Fruit fly (Drosophila melanogaster) whole organism, embryonic: ENCODE measurements around the gene ac.

Experiments used
- Ada2b ChIP-seq: fragments of 200-800 bp; sonication (Bioruptor generic); IDR thresholded peaks from 2 replicates; pipeline ENCODE4 v1.3.6; 2022; ENCODE audit warnings: missing biosample characterization, missing genetic modification characterization
- Atf3 ChIP-seq: fragments of 200-800 bp; sonication (Bioruptor generic); optimal IDR thresholded peaks from 3 replicates; lab custom pipeline; 2016; ENCODE audit warnings: missing biosample characterization, missing genetic modification characterization
- B-H1 ChIP-seq: fragments of 200-800 bp; sonication (Bioruptor generic); IDR thresholded peaks from 3 replicates; pipeline ENCODE4 v1.3.6; 2022; ENCODE audit warnings: missing biosample characterization, missing genetic modification characterization
- CG10147 ChIP-seq: fragments of 200-800 bp; sonication (Bioruptor generic); optimal IDR thresholded peaks from 2 replicates; lab custom pipeline; 2019; ENCODE audit warnings: missing biosample characterization, mild to moderate bottlenecking, missing genetic modification characterization, moderate library complexity
- CG10654 ChIP-seq: fragments of 200-800 bp; sonication (Bioruptor generic); optimal IDR thresholded peaks from 2 replicates; lab custom pipeline; 2016; ENCODE audit warnings: missing biosample characterization, missing genetic modification characterization
- CG11504 ChIP-seq: fragments of 200-800 bp; sonication (Bioruptor generic); optimal IDR thresholded peaks from 3 replicates; lab custom pipeline; 2019; ENCODE audit warnings: missing biosample characterization, mild to moderate bottlenecking, missing genetic modification characterization, moderate library complexity
- CG12299 ChIP-seq: fragments of 200-800 bp; sonication (Bioruptor generic); optimal IDR thresholded peaks from 2 replicates; lab custom pipeline; 2018; ENCODE audit warnings: missing biosample characterization, mild to moderate bottlenecking, missing genetic modification characterization
- CG1233 ChIP-seq: fragments of 200-800 bp; sonication (Bioruptor generic); optimal IDR thresholded peaks from 4 replicates; lab custom pipeline; 2018; ENCODE audit warnings: missing biosample characterization, mild to moderate bottlenecking, missing genetic modification characterization
- CG12391 ChIP-seq: fragments of 200-800 bp; sonication (Bioruptor generic); optimal IDR thresholded peaks from 3 replicates; lab custom pipeline; 2018; ENCODE audit warnings: missing biosample characterization, mild to moderate bottlenecking, missing genetic modification characterization, moderate library complexity
- CG12942 ChIP-seq: fragments of 200-800 bp; sonication (Bioruptor generic); optimal IDR thresholded peaks from 3 replicates; lab custom pipeline; 2016; ENCODE audit warnings: missing biosample characterization, missing genetic modification characterization
- CG13287 ChIP-seq: fragments of 200-800 bp; sonication (Bioruptor generic); IDR thresholded peaks from 2 replicates; pipeline ENCODE4 v1.3.6; 2022; ENCODE audit warnings: missing biosample characterization, missing genetic modification characterization; ENCODE audit not compliant: partially characterized antibody
- CG14965 ChIP-seq: fragments of 200-800 bp; sonication (Bioruptor generic); optimal IDR thresholded peaks from 2 replicates; lab custom pipeline; 2016; ENCODE audit warnings: missing biosample characterization, missing genetic modification characterization, borderline replicate concordance
- CG15073 ChIP-seq: fragments of 200-800 bp; sonication (Bioruptor generic); optimal IDR thresholded peaks from 2 replicates; lab custom pipeline; 2016; ENCODE audit warnings: missing biosample characterization, missing genetic modification characterization
- CG15269 ChIP-seq: fragments of 200-800 bp; sonication (Bioruptor generic); optimal IDR thresholded peaks from 2 replicates; lab custom pipeline; 2018; ENCODE audit warnings: missing biosample characterization, mild to moderate bottlenecking, missing genetic modification characterization, moderate library complexity
- CG16813 ChIP-seq: fragments of 200-800 bp; sonication (Bioruptor generic); IDR thresholded peaks from 3 replicates; pipeline ENCODE4 v1.3.6; 2022; ENCODE audit warnings: missing biosample characterization, missing genetic modification characterization; ENCODE audit not compliant: partially characterized antibody
- CG3065 ChIP-seq: fragments of 200-800 bp; sonication (Bioruptor generic); optimal IDR thresholded peaks from 2 replicates; lab custom pipeline; 2016; ENCODE audit warnings: missing biosample characterization, missing genetic modification characterization
- CG31365 ChIP-seq: fragments of 200-800 bp; sonication (Bioruptor generic); optimal IDR thresholded peaks from 2 replicates; lab custom pipeline; 2018; ENCODE audit warnings: missing biosample characterization, mild to moderate bottlenecking, missing genetic modification characterization
- CG31388 ChIP-seq: fragments of 200-800 bp; sonication (Bioruptor generic); optimal IDR thresholded peaks from 2 replicates; lab custom pipeline; 2016; ENCODE audit warnings: missing biosample characterization, missing genetic modification characterization
- CG34224 ChIP-seq: fragments of 200-800 bp; sonication (Bioruptor generic); IDR thresholded peaks from 3 replicates; pipeline ENCODE4 v1.3.6; 2022; ENCODE audit warnings: missing biosample characterization, missing genetic modification characterization; ENCODE audit not compliant: partially characterized antibody
- CG6791 ChIP-seq: fragments of 200-800 bp; sonication (Bioruptor generic); IDR thresholded peaks from 3 replicates; pipeline ENCODE4 v1.3.6; 2022; ENCODE audit warnings: missing biosample characterization, missing genetic modification characterization; ENCODE audit not compliant: partially characterized antibody
- CG7786 ChIP-seq: fragments of 200-800 bp; sonication (Bioruptor generic); optimal IDR thresholded peaks from 2 replicates; lab custom pipeline; 2016; ENCODE audit warnings: missing biosample characterization, missing genetic modification characterization
- CG8281 ChIP-seq: fragments of 200-800 bp; sonication (Bioruptor generic); optimal IDR thresholded peaks from 2 replicates; lab custom pipeline; 2018; ENCODE audit warnings: missing biosample characterization, mild to moderate bottlenecking, missing genetic modification characterization, moderate library complexity
- Chrac-16 ChIP-seq: fragments of 200-800 bp; sonication (Bioruptor generic); optimal IDR thresholded peaks from 3 replicates; lab custom pipeline; 2016; ENCODE audit warnings: missing biosample characterization, missing genetic modification characterization
- D19B ChIP-seq: fragments of 200-800 bp; sonication (Bioruptor generic); optimal IDR thresholded peaks from 2 replicates; lab custom pipeline; 2017; ENCODE audit warnings: missing biosample characterization, mild to moderate bottlenecking, missing genetic modification characterization
- Dll ChIP-seq: fragments of 200-800 bp; sonication (Bioruptor generic); IDR thresholded peaks from 4 replicates; pipeline ENCODE4 v1.3.6; 2022; ENCODE audit warnings: missing biosample characterization, missing genetic modification characterization; ENCODE audit not compliant: partially characterized antibody
- Dp ChIP-seq: fragments of 200-800 bp; sonication (Bioruptor generic); optimal IDR thresholded peaks from 2 replicates; lab custom pipeline; 2018; ENCODE audit warnings: missing biosample characterization, mild to moderate bottlenecking, missing genetic modification characterization, moderate library complexity
- E2f2 ChIP-seq: fragments of 200-800 bp; sonication (Bioruptor generic); IDR thresholded peaks from 2 replicates; pipeline ENCODE4 v1.3.6; 2022; ENCODE audit warnings: missing biosample characterization, missing genetic modification characterization
- HLH4C ChIP-seq: fragments of 200-800 bp; sonication (Bioruptor generic); IDR thresholded peaks from 3 replicates; pipeline ENCODE4 v1.3.6; 2022; ENCODE audit warnings: missing biosample characterization, missing genetic modification characterization; ENCODE audit not compliant: partially characterized antibody
- Lpt ChIP-seq: fragments of >200 bp; optimal IDR thresholded peaks from 2 replicates; lab custom pipeline; 2018; ENCODE audit warnings: missing biosample characterization, missing genetic modification characterization
- Med ChIP-seq: fragments of 200-800 bp; sonication (Bioruptor generic); peaks from one replicate; lab custom pipeline; 2016; ENCODE audit warnings: missing biosample characterization, missing genetic modification characterization, mild to moderate bottlenecking, inconsistent platforms, moderate library complexity
- Scr ChIP-seq: fragments of 200-800 bp; sonication (Bioruptor generic); IDR thresholded peaks from 2 replicates; pipeline ENCODE4 v1.3.6; 2022; ENCODE audit warnings: missing biosample characterization, missing genetic modification characterization; ENCODE audit not compliant: partially characterized antibody
- Xrp1 ChIP-seq: fragments of 200-800 bp; sonication (Bioruptor generic); IDR thresholded peaks from 2 replicates; pipeline ENCODE4 v1.3.6; 2022; ENCODE audit warnings: missing biosample characterization, missing genetic modification characterization
- ac ChIP-seq: fragments of 200-800 bp; sonication (Bioruptor generic); optimal IDR thresholded peaks from 3 replicates; lab custom pipeline; 2017; ENCODE audit warnings: missing biosample characterization, mild to moderate bottlenecking, missing genetic modification characterization
- amos ChIP-seq: fragments of 200-800 bp; sonication (Bioruptor generic); IDR thresholded peaks from 2 replicates; pipeline ENCODE4 v1.3.6; 2022; ENCODE audit warnings: missing biosample characterization, missing genetic modification characterization; ENCODE audit not compliant: partially characterized antibody
- croc ChIP-seq: fragments of 200-800 bp; sonication (Bioruptor generic); conservative IDR thresholded peaks from 3 replicates; pipeline ENCODE4 v1.3.6; 2022; ENCODE audit warnings: missing biosample characterization, missing genetic modification characterization
- dati ChIP-seq: fragments of 200-800 bp; sonication (Bioruptor generic); IDR thresholded peaks from 2 replicates; pipeline ENCODE4 v1.3.6; 2022; ENCODE audit warnings: missing biosample characterization, missing genetic modification characterization
- fu2 ChIP-seq: fragments of 200-800 bp; sonication (Bioruptor generic); optimal IDR thresholded peaks from 2 replicates; lab custom pipeline; 2016; ENCODE audit warnings: missing biosample characterization, missing genetic modification characterization
- gce ChIP-seq: fragments of 200-800 bp; sonication (Bioruptor generic); IDR thresholded peaks from 3 replicates; pipeline ENCODE4 v1.3.6; 2022; ENCODE audit warnings: missing biosample characterization, missing genetic modification characterization
- jing ChIP-seq: fragments of 200-800 bp; sonication (Bioruptor generic); optimal IDR thresholded peaks from 2 replicates; lab custom pipeline; 2018; ENCODE audit warnings: missing biosample characterization, mild to moderate bottlenecking, missing genetic modification characterization
- knrl ChIP-seq: fragments of 200-800 bp; sonication (Bioruptor generic); IDR thresholded peaks from 3 replicates; pipeline ENCODE4 v1.3.6; 2022; ENCODE audit warnings: missing biosample characterization, missing genetic modification characterization; ENCODE audit not compliant: partially characterized antibody
- pan ChIP-seq, 4 experiments: fragments of >200 bp in 3 of 4; fragments of 200-800 bp in 1 of 4; sonication (Bioruptor generic) in 1 of 4; optimal IDR thresholded peaks in 3 of 4; IDR thresholded peaks in 1 of 4; 2 replicates each; pipeline versions ENCODE4 v1.3.6 to Lab custom; 2017 to 2022; ENCODE audit warnings: missing biosample characterization in 2 of 4, missing genetic modification characterization in 2 of 4, mixed read lengths in 1 of 4
- rib ChIP-seq: fragments of 200-800 bp; sonication (Bioruptor generic); IDR thresholded peaks from 2 replicates; pipeline ENCODE4 v1.3.6; 2022; ENCODE audit warnings: missing biosample characterization, missing genetic modification characterization
- scrt ChIP-seq: fragments of 200-800 bp; sonication (Bioruptor generic); optimal IDR thresholded peaks from 2 replicates; lab custom pipeline; 2018; ENCODE audit warnings: missing biosample characterization, mild to moderate bottlenecking, missing genetic modification characterization, moderate library complexity
- sd ChIP-seq: fragments of 200-800 bp; sonication (Bioruptor generic); optimal IDR thresholded peaks from 3 replicates; lab custom pipeline; 2018; ENCODE audit warnings: missing biosample characterization, mild to moderate bottlenecking, missing genetic modification characterization, moderate library complexity
- sens ChIP-seq: fragments of 200-800 bp; sonication (Bioruptor generic); peaks from one replicate; lab custom pipeline; 2016; ENCODE audit warnings: missing biosample characterization, missing genetic modification characterization
- sna ChIP-seq: fragments of 200-800 bp; sonication (Bioruptor generic); IDR thresholded peaks from 2 replicates; pipeline ENCODE4 v1.3.6; 2022; ENCODE audit warnings: missing biosample characterization, missing genetic modification characterization; ENCODE audit not compliant: partially characterized antibody
- vnd ChIP-seq: fragments of 200-800 bp; sonication (Bioruptor generic); IDR thresholded peaks from 3 replicates; pipeline ENCODE4 v1.3.6; 2022; ENCODE audit warnings: missing biosample characterization, missing genetic modification characterization; ENCODE audit not compliant: partially characterized antibody

The ac gene

dm6 chrX:351599-351998 lies 18.2 kb upstream of the ac start (continued):
- TF ChIP-seq Scr (GFP tag; lab: Robert Waterston, UW) = 0 out of 2 replicates have a peak, but pooled peaks have one; percentile 14
- TF ChIP-seq sna (GFP tag; lab: Robert Waterston, UW) = no peak
- no peak for TF ChIP-seq CG31388
- peak; percentile 46; the same call in 2 of the 3 replicates for TF ChIP-seq CG6791 (GFP tag; lab: Robert Waterston, UW)
- TF ChIP-seq CG12942 (GFP tag; lab: Kevin White, UChicago) = no peak
- TF ChIP-seq CG10654 (GFP tag; lab: Kevin White, UChicago) = no peak
- no peak for TF ChIP-seq Chrac-16 (GFP tag; lab: Kevin White, UChicago)
- TF ChIP-seq Lpt (GFP tag; lab: Kevin White, UChicago) = no peak
- TF ChIP-seq CG11504 (tag; lab: Kevin White, UChicago) = no peak
- TF ChIP-seq ac (GFP tag; lab: Kevin White, UChicago) = no peak
- no peak for TF ChIP-seq CG12299
- no peak for TF ChIP-seq rib (GFP tag; lab: Robert Waterston, UW)
- no peak for TF ChIP-seq pan (optimal IDR thresholded peaks at IDR 0.05; lab: Kevin White, UChicago)
- TF ChIP-seq pan (GFP tag; optimal IDR thresholded peaks at IDR 0.05 in 1 of 2, IDR thresholded peaks at IDR 0.05 in 1 of 2) = no peak
- TF ChIP-seq dati (GFP tag; lab: Robert Waterston, UW) = no peak
- no peak for TF ChIP-seq sd (tag; lab: Kevin White, UChicago)
- TF ChIP-seq E2f2 (GFP tag; lab: Robert Waterston, UW) = no peak
- TF ChIP-seq Atf3 (GFP tag; lab: Kevin White, UChicago) = no peak
- peak; percentile 8; the same call in 1 of the 2 replicates for TF ChIP-seq CG13287 (GFP tag; lab: Robert Waterston, UW)
- no peak for TF ChIP-seq CG12391 (tag; lab: Kevin White, UChicago)
- TF ChIP-seq B-H1 (GFP tag; lab: Robert Waterston, UW) = no peak
- TF ChIP-seq scrt (GFP tag; lab: Kevin White, UChicago) = no peak
- TF ChIP-seq knrl (GFP tag; lab: Robert Waterston, UW) = no peak; the same call in 2 of the 3 replicates
- no peak; the same call in 1 of the 2 replicates for TF ChIP-seq amos
- no peak for TF ChIP-seq jing (GFP tag; lab: Kevin White, UChicago)
- TF ChIP-seq Xrp1 = no peak
- no peak for TF ChIP-seq CG10147 (GFP tag; lab: Kevin White, UChicago)
- peak; percentile 64 for TF ChIP-seq Med (GFP tag; lab: Kevin White, UChicago)
- no peak for TF ChIP-seq CG7786 (GFP tag; lab: Kevin White, UChicago)
- TF ChIP-seq CG1233 (GFP tag; lab: Kevin White, UChicago) = no peak
- TF ChIP-seq D19B (GFP tag; lab: Kevin White, UChicago) = peak; percentile 10
- no peak for TF ChIP-seq CG14965 (GFP tag; lab: Kevin White, UChicago)
- no peak for TF ChIP-seq gce (GFP tag; lab: Robert Waterston, UW)
- TF ChIP-seq croc (GFP tag; lab: Robert Waterston, UW) = no peak
- no peak for TF ChIP-seq CG8281 (tag; lab: Kevin White, UChicago)
- no peak for TF ChIP-seq Dll (GFP tag; lab: Robert Waterston, UW)
- no peak for TF ChIP-seq Ada2b
- no peak for TF ChIP-seq CG3065
- no peak for TF ChIP-seq CG15073 (GFP tag; lab: Kevin White, UChicago)
- TF ChIP-seq HLH4C (GFP tag; lab: Robert Waterston, UW) = peak; percentile 73
- TF ChIP-seq CG34224 (GFP tag; lab: Robert Waterston, UW) = no peak
- 0 out of 3 replicates have a peak, but pooled peaks have one; percentile 45 for TF ChIP-seq vnd (GFP tag; lab: Robert Waterston, UW)
- no peak for TF ChIP-seq CG31365
- peak; percentile 59 for TF ChIP-seq CG16813
- no peak for TF ChIP-seq fu2 (GFP tag; lab: Kevin White, UChicago)
- peak; percentile 39 for TF ChIP-seq sens (GFP tag; lab: Kevin White, UChicago)
- TF ChIP-seq Dp (GFP tag; lab: Kevin White, UChicago) = no peak
- no peak for TF ChIP-seq CG15269
